Worm (Caenorhabditis elegans): ENCODE results near the gene F16G10.14.

DNA sequence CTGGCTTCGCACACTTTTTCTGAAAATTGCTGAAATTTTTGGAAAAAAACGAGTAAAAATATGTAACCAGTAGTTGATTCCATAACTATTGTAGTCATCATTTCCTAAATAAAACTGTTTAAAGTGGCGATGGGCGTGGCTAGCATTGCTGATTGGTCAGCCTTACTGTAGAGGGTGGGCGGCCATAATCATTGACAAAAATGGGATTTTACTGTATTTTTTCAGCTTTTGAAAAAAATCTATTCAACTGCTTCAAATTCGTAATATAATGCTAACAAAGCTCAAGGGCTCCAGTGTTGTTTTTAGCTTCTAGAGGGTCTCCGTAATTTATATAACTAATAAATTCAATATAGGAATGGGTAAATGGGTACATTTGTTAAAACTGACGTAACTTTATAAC is 18.6 kb downstream of the F16G10.14 start, which contains the start of gene F16G10.7:
- TF ChIP-seq snpc-4 (tag; optimal IDR thresholded peaks at IDR 0.05) (no peak), fkh-8 (tag; optimal IDR thresholded peaks at IDR 0.05) (no peak), ztf-4 (tag; optimal IDR thresholded peaks at IDR 0.05) (no peak), isw-1 (GFP tag; IDR thresholded peaks at IDR 0.05) (no peak), nhr-90 (tag; optimal IDR thresholded peaks at IDR 0.05; ENCODE audit: poor library complexity) (no peak), sox-4 (tag; optimal IDR thresholded peaks at IDR 0.05) (no peak), zag-1 (tag; optimal IDR thresholded peaks at IDR 0.05) (no peak), rnt-1 (tag; optimal IDR thresholded peaks at IDR 0.05) (no peak)
